Fruit fly (Drosophila melanogaster): ENCODE results near the gene sima.

DNA sequence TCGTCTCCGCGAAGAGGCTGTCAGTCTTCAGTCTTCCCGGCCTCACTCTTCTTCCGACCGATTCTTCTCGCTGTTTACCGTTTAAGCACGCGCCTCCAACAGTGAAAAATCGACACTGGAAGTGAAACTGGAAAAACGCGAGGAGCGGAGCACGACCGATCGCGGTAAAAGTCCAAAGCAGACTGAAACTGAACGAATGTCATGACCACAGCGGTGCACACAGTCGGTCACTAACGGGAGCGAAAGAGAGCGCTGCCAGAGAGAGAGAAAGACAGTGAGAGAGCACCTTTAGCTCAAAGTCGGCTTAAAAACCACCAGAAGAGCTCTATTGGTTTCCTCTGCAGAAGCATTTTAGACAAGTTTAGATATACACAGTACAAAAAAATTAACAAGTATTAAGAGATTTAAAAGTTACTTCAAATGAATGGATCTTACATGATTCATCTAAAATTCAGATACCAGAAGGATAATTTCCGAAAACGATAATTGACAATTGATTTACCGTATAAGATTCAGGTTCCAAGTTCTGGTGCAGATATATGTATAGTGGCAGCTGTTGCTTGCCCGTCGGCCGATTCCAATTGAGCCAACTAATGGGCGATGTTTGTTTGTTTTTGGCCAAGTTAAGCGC is 102.3 kb downstream of the sima start, which contains the start of gene CG11498:
- TF ChIP-seq Hr39 (GFP tag; optimal IDR thresholded peaks at IDR 0.05) (no peak), CG11294 (GFP tag; IDR thresholded peaks at IDR 0.05) (no peak), topi (GFP tag; optimal IDR thresholded peaks at IDR 0.05) (no peak), Blimp-1 (GFP tag; optimal IDR thresholded peaks at IDR 0.05) (no peak), Ets96B (tag; optimal IDR thresholded peaks at IDR 0.05) (no peak)
